Worm (Caenorhabditis elegans) whole organism, midembryonic: ENCODE results near the gene F42A10.9.

ENCODE experiments used
- cog-1 ChIP-seq: sonication (generic microtip); optimal IDR thresholded peaks from 2 replicates; lab custom pipeline; 2016; ENCODE audit warnings: missing genetic modification characterization, missing compliant biosample characterization
- flt-1 ChIP-seq: fragments of 200-800 bp; sonication (Bioruptor generic); IDR thresholded peaks from 2 replicates; pipeline ENCODE4 v1.3.6; 2022; ENCODE audit warnings: missing genetic modification characterization, missing compliant biosample characterization
- klf-2 ChIP-seq: fragments of 200-800 bp; sonication (Bioruptor generic); conservative IDR thresholded peaks from 2 replicates; pipeline ENCODE4 v1.3.6; 2022; ENCODE audit warnings: missing genetic modification reagents, missing genetic modification characterization, missing compliant biosample characterization
- med-1 ChIP-seq: sonication (generic microtip); optimal IDR thresholded peaks from 2 replicates; lab custom pipeline; 2017; ENCODE audit warnings: missing genetic modification characterization, mild to moderate bottlenecking, missing compliant biosample characterization, antibody characterized with exemption, missing genetic modification reagents; ENCODE audit not compliant: insufficient read depth
- ref-1 ChIP-seq: fragments of 200-800 bp; sonication (Bioruptor generic); conservative IDR thresholded peaks from 2 replicates; pipeline ENCODE4 v1.3.6; 2022; ENCODE audit warnings: missing genetic modification reagents, missing genetic modification characterization, missing compliant biosample characterization
- tab-1 ChIP-seq: fragments of 200-800 bp; sonication (Bioruptor generic); IDR thresholded peaks from 2 replicates; pipeline ENCODE4 v1.3.6; 2022; ENCODE audit warnings: missing genetic modification characterization, missing compliant biosample characterization
- ztf-29 ChIP-seq: fragments of 200-800 bp; sonication (Bioruptor generic); IDR thresholded peaks from 2 replicates; pipeline ENCODE4 v1.3.6; 2022; ENCODE audit warnings: missing genetic modification reagents, missing genetic modification characterization, missing compliant biosample characterization

- TF ChIP-seq ref-1 (GFP tag; lab: Robert Waterston, UW) (no peak), tab-1 (GFP tag; lab: Robert Waterston, UW) (no peak), med-1 (GFP tag; lab: Kevin White, UChicago) (no peak), flt-1 (GFP tag; lab: Robert Waterston, UW) (no peak), ztf-29 (GFP tag; lab: Robert Waterston, UW) (no peak), cog-1 (tag; lab: Kevin White, UChicago) (no peak), klf-2 (GFP tag; lab: Robert Waterston, UW) (no peak)
These were observed 23.6 kb upstream of the F42A10.9 start for ce11 chrIII:6140818-6141217.
